Worm (Caenorhabditis elegans): ENCODE measurements around the gene cebp-1.
A peak's percentile ranks its signal among the peaks of the same experiment; 100 is the strongest.
"Not testable (repeated sequence)": the region's sequence is repeated elsewhere in the genome, so short reads cannot be mapped to it uniquely, and the experiment has no call there.

Gene cebp-1

DNA sequence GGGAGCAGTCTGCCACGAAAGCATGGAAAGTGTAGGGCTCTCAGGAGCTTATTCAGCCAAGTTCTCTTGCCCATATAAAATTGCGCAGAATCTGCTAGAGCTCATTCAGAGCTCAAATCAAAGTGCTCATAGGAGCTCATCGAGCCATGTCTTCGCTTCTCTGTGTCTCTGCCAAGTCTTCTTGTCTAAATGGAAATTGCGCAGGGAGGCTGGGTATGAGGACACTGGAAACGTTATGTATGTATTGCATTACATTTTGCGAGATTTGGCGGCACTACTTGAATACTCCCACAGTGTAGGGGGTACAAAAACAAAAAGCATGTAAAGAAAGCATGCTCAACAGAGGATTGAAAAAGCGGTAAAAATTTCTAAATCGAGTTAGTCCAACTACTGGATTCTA is 16.6 kb downstream of the cebp-1 start:
- peak; percentile 31; the same call in 1 of the 2 replicates for TF ChIP-seq dox-1 (GFP tag; IDR thresholded peaks at IDR 0.05)
- TF ChIP-seq egrh-3 (GFP tag; IDR thresholded peaks at IDR 0.05): no peak
- no peak for TF ChIP-seq ztf-25 (GFP tag; IDR thresholded peaks at IDR 0.05)
- TF ChIP-seq mxl-1 (tag; optimal IDR thresholded peaks at IDR 0.05): no peak
- no peak for TF ChIP-seq pha-4 (tag; optimal IDR thresholded peaks at IDR 0.05)
- TF ChIP-seq hlh-12 (tag; optimal IDR thresholded peaks at IDR 0.05): no peak
- no peak for TF ChIP-seq ccch-3 (GFP tag; optimal IDR thresholded peaks at IDR 0.05)
- TF ChIP-seq rcor-1 (GFP tag; IDR thresholded peaks at IDR 0.05): no peak
- TF ChIP-seq ZK185.1 (tag; optimal IDR thresholded peaks at IDR 0.05; ENCODE audit: poor library complexity, severe bottlenecking): peak; percentile 8
- no peak for TF ChIP-seq cebp-1 (GFP tag; IDR thresholded peaks at IDR 0.05)
- peak; percentile 9 for TF ChIP-seq cebp-1 (tag; optimal IDR thresholded peaks at IDR 0.05)
- TF ChIP-seq cebp-2 (GFP tag; IDR thresholded peaks at IDR 0.05): no peak
- no peak for TF ChIP-seq F57C9.4 (tag; optimal IDR thresholded peaks at IDR 0.05)
- no peak for TF ChIP-seq unc-62 (GFP tag; optimal IDR thresholded peaks at IDR 0.05)
- no peak for TF ChIP-seq B0035.1 (tag; optimal IDR thresholded peaks at IDR 0.05)
- TF ChIP-seq tbx-9 (tag; optimal IDR thresholded peaks at IDR 0.05; ENCODE audit: borderline replicate concordance): no peak
- TF ChIP-seq let-607 (tag; optimal IDR thresholded peaks at IDR 0.05): no peak
- no peak for TF ChIP-seq ztf-28 (GFP tag; IDR thresholded peaks at IDR 0.05)
- no peak for TF ChIP-seq zim-3 (tag; optimal IDR thresholded peaks at IDR 0.05)
- TF ChIP-seq egl-44 (GFP tag; IDR thresholded peaks at IDR 0.05): 0 out of 2 replicates have a peak, but pooled peaks have one; percentile 23
- TF ChIP-seq gei-17 (GFP tag; optimal IDR thresholded peaks at IDR 0.05): peak; percentile 59

DNA sequence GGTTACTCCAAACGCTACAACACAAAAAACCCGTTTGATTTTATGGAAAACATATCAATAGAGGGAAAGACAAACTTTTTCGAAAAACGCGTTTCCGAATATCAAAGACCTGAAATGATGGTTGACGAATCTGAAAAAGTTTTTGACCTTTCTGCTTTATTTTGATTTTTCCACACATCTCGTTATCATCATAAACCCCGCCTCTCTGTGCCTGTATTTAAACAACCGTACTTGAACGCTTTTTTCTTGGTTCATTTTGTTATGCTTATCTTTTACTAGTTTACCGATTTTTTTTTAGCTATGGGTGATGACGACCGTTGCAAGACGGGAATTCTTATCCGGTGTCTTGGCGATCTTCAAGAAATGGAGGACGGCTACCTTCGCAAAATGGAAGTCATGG is 23.0 kb downstream of the cebp-1 start, which contains the start of gene F19G12.1:
Gene F19G12.1, plus strand, starts transcription at position 301 of the 400 bp plus-strand sequence.
- not testable (repeated sequence) for TF ChIP-seq unc-62 (GFP tag; optimal IDR thresholded peaks at IDR 0.05); F52B5.7 (tag; optimal IDR thresholded peaks at IDR 0.05); lin-40 (tag; optimal IDR thresholded peaks at IDR 0.05)

DNA sequence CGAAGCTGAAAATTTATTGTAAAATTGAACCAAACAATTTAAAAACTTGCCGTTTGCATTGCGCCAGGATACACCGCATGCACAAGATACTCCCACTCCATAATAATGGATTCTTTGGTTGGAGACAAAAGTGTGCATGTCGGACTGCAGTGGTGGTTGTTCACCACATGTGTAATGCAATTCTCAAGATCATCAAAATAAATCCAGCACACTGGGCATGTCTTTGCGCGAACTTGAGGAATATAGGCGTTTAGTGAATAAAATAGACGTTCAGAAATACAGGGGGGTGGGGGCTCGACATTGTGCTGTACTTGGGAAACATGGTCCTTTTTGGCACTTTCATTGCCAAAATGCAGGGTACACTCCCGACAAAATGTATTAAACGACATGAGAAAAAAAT is 27.2 kb downstream of the cebp-1 start, which contains the start of gene F19G12.11:
Gene F19G12.11, minus strand, starts transcription at position 101 of the 400 bp plus-strand sequence.
- TF ChIP-seq zim-3 (tag; optimal IDR thresholded peaks at IDR 0.05) (no peak), attf-3 (GFP tag; conservative IDR thresholded peaks at IDR 0.05) (no peak), hrde-1 (tag; optimal IDR thresholded peaks at IDR 0.05; ENCODE audit: borderline replicate concordance) (no peak), xnd-1 (tag; optimal IDR thresholded peaks at IDR 0.05) (no peak), lin-54 (GFP tag; optimal IDR thresholded peaks at IDR 0.05) (no peak)

DNA sequence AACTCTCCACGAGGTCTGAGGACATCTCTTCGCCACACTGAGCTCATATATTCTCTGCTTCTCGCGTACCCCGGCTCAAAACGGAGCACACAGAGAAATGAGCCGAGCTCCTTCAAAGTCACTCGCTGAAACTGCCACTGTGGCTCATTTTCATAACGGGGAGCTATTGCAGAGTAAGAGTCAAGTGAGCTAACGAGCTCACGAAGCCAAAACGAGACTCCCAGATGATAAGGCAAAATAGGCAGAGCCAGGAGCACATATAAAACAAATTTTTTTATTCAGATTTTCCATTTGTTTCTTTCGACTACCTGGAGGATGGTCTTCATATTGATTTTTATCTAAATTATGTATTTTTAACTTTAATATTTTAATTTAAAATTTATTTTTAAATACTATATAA is 29.2 kb downstream of the cebp-1 start, which contains the start of gene F19G12.3:
Gene F19G12.3, plus strand, starts transcription at position 301 of the 400 bp plus-strand sequence.
- TF ChIP-seq snpc-3.4 (tag; optimal IDR thresholded peaks at IDR 0.05): no peak
- TF ChIP-seq zfh-2 (GFP tag; conservative IDR thresholded peaks at IDR 0.05): 0 out of 2 replicates have a peak, but pooled peaks have one; percentile 8

DNA sequence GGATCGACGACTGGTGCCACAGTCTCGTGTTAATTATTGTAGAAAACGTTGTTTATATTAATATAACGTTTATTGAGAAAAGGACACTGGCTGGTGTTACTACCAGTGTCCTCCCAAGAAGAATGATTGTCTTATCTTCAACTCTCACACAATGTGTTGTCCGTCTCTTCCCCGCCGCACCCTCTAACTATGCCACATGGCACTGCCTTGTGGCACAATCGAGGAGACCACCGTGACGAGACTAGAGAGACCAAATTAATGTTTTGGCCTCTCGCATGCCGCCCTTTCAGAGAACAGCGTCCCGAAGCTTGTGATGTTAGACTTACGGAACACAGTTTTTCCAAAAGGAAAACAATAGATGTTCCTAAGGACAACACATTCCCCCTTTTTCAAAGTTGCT is 31.4 kb downstream of the cebp-1 start:
- 0 out of 2 replicates have a peak, but pooled peaks have one; percentile 13 for TF ChIP-seq mcd-1 (GFP tag; IDR thresholded peaks at IDR 0.05)
- TF ChIP-seq nhr-80 (tag; optimal IDR thresholded peaks at IDR 0.05): peak; percentile 51
- TF ChIP-seq dox-1 (GFP tag; IDR thresholded peaks at IDR 0.05): peak; percentile 60; the same call in 1 of the 2 replicates
